Fruit fly (Drosophila melanogaster) whole organism, embryonic: ENCODE data around the gene FucTA.

Experiments used
- Blimp-1 ChIP-seq: fragments of 200-800 bp; sonication (Bioruptor generic); optimal IDR thresholded peaks from 3 replicates; lab custom pipeline; 2018; ENCODE audit warnings: missing biosample characterization, missing genetic modification characterization, mild to moderate bottlenecking, moderate library complexity, missing genetic modification reagents
- CG10543 ChIP-seq: fragments of 200-800 bp; sonication (Bioruptor generic); optimal IDR thresholded peaks from 3 replicates; lab custom pipeline; 2017; ENCODE audit warnings: missing biosample characterization, mild to moderate bottlenecking, missing genetic modification characterization, moderate library complexity
- CG12155 ChIP-seq: fragments of 200-800 bp; sonication (Bioruptor generic); optimal IDR thresholded peaks from 3 replicates; lab custom pipeline; 2016; ENCODE audit warnings: missing biosample characterization, missing genetic modification characterization
- CG13624 ChIP-seq: fragments of 200-800 bp; sonication (Bioruptor generic); optimal IDR thresholded peaks from 2 replicates; lab custom pipeline; 2016; ENCODE audit warnings: missing biosample characterization, missing genetic modification characterization
- CG13894 ChIP-seq: fragments of 200-800 bp; sonication (Bioruptor generic); optimal IDR thresholded peaks from 3 replicates; lab custom pipeline; 2018; ENCODE audit warnings: missing biosample characterization, mild to moderate bottlenecking, missing genetic modification characterization, moderate library complexity
- CG14667 ChIP-seq: fragments of 200-800 bp; sonication (Bioruptor generic); IDR thresholded peaks from 2 replicates; pipeline ENCODE4 v1.3.6; 2022; ENCODE audit warnings: missing biosample characterization, missing genetic modification characterization
- CG14710 ChIP-seq: fragments of 200-800 bp; sonication (Bioruptor generic); optimal IDR thresholded peaks from 3 replicates; lab custom pipeline; 2019; ENCODE audit warnings: missing biosample characterization, mild to moderate bottlenecking, missing genetic modification characterization, moderate library complexity
- CG15073 ChIP-seq: fragments of 200-800 bp; sonication (Bioruptor generic); optimal IDR thresholded peaks from 2 replicates; lab custom pipeline; 2016; ENCODE audit warnings: missing biosample characterization, missing genetic modification characterization
- CG15601 ChIP-seq: fragments of 200-800 bp; sonication (Bioruptor generic); optimal IDR thresholded peaks from 3 replicates; lab custom pipeline; 2019; ENCODE audit warnings: missing biosample characterization, mild to moderate bottlenecking, missing genetic modification characterization, moderate library complexity
- CG17568 ChIP-seq: fragments of 200-800 bp; sonication (Bioruptor generic); optimal IDR thresholded peaks from 2 replicates; lab custom pipeline; 2018; ENCODE audit warnings: missing biosample characterization, mild to moderate bottlenecking, missing genetic modification characterization, moderate library complexity
- CG18262 ChIP-seq: fragments of 200-800 bp; optimal IDR thresholded peaks from 3 replicates; lab custom pipeline; 2019; ENCODE audit warnings: missing biosample characterization, mild to moderate bottlenecking, missing genetic modification characterization, moderate library complexity
- CG2712 ChIP-seq: fragments of 200-800 bp; optimal IDR thresholded peaks from 3 replicates; lab custom pipeline; 2019; ENCODE audit warnings: missing biosample characterization, mild to moderate bottlenecking, missing genetic modification characterization, moderate library complexity
- CG31388 ChIP-seq: fragments of 200-800 bp; sonication (Bioruptor generic); optimal IDR thresholded peaks from 2 replicates; lab custom pipeline; 2016; ENCODE audit warnings: missing biosample characterization, missing genetic modification characterization
- CG32767 ChIP-seq: fragments of 200-800 bp; sonication (Bioruptor generic); IDR thresholded peaks from 2 replicates; pipeline ENCODE4 v1.3.6; 2022; ENCODE audit warnings: missing biosample characterization, missing genetic modification characterization
- CG3407 ChIP-seq: fragments of 200-800 bp; sonication (Bioruptor generic); optimal IDR thresholded peaks from 2 replicates; lab custom pipeline; 2018; ENCODE audit warnings: missing biosample characterization, mild to moderate bottlenecking, missing genetic modification characterization
- CG3995 ChIP-seq: fragments of 200-800 bp; sonication (Bioruptor generic); optimal IDR thresholded peaks from 3 replicates; lab custom pipeline; 2016; ENCODE audit warnings: missing biosample characterization, missing genetic modification characterization
- CG5180 ChIP-seq: fragments of 200-800 bp; sonication (Bioruptor generic); optimal IDR thresholded peaks from 3 replicates; lab custom pipeline; 2017; ENCODE audit warnings: missing biosample characterization, missing genetic modification characterization, mild to moderate bottlenecking, moderate library complexity, missing genetic modification reagents
- CG7357 ChIP-seq: fragments of 200-800 bp; sonication (Bioruptor generic); IDR thresholded peaks from 3 replicates; pipeline ENCODE4 v1.3.6; 2022; ENCODE audit warnings: missing biosample characterization, missing genetic modification characterization
- CG8089 ChIP-seq: fragments of 200-800 bp; sonication (Bioruptor generic); optimal IDR thresholded peaks from 3 replicates; lab custom pipeline; 2016; ENCODE audit warnings: missing biosample characterization, missing genetic modification characterization
- CG9876 ChIP-seq: fragments of 200-800 bp; sonication (Bioruptor generic); optimal IDR thresholded peaks from 2 replicates; lab custom pipeline; 2016; ENCODE audit warnings: missing biosample characterization, missing genetic modification characterization
- Doc3 ChIP-seq: fragments of 200-800 bp; sonication (Bioruptor generic); IDR thresholded peaks from 3 replicates; pipeline ENCODE4 v1.3.6; 2022; ENCODE audit warnings: missing biosample characterization, missing genetic modification characterization; ENCODE audit not compliant: partially characterized antibody
- E2f1 ChIP-seq: fragments of 200-800 bp; sonication (Bioruptor generic); IDR thresholded peaks from 2 replicates; pipeline ENCODE4 v1.3.6; 2022; ENCODE audit warnings: missing biosample characterization, missing genetic modification characterization
- Eip74EF ChIP-seq, 2 experiments: fragments of 200-800 bp in 1 of 2; fragments of >200 bp in 1 of 2; sonication (Bioruptor generic) in 1 of 2; optimal IDR thresholded peaks; 2 replicates each; lab custom pipeline; 2017 to 2019; ENCODE audit warnings: missing biosample characterization in 2 of 2, missing genetic modification characterization in 2 of 2, mild to moderate bottlenecking in 1 of 2, moderate library complexity in 1 of 2
- Mad ChIP-seq: fragments of 200-800 bp; sonication (Bioruptor generic); optimal IDR thresholded peaks from 2 replicates; lab custom pipeline; 2016; ENCODE audit warnings: missing biosample characterization, missing genetic modification characterization
- Sox100B ChIP-seq: fragments of 200-800 bp; sonication (Bioruptor generic); optimal IDR thresholded peaks from 3 replicates; lab custom pipeline; 2018; ENCODE audit warnings: missing biosample characterization, mild to moderate bottlenecking, missing genetic modification characterization
- Sry-β ChIP-seq: fragments of 200-800 bp; sonication (Bioruptor generic); optimal IDR thresholded peaks from 2 replicates; lab custom pipeline; 2018; ENCODE audit warnings: missing biosample characterization, mild to moderate bottlenecking, missing genetic modification characterization, moderate library complexity
- bsh ChIP-seq, 2 experiments: fragments of 200-800 bp; sonication (Bioruptor generic); optimal IDR thresholded peaks; 2 replicates each; lab custom pipeline; 2017 to 2018; ENCODE audit warnings: mild to moderate bottlenecking in 2 of 2, missing biosample characterization in 2 of 2, missing genetic modification characterization in 2 of 2, moderate library complexity in 1 of 2
- dmrt11E ChIP-seq: fragments of 200-800 bp; sonication (Bioruptor generic); optimal IDR thresholded peaks from 3 replicates; lab custom pipeline; 2018; ENCODE audit warnings: missing biosample characterization, mild to moderate bottlenecking, missing genetic modification characterization, moderate library complexity
- dmrt99B ChIP-seq: fragments of 200-800 bp; sonication (Bioruptor generic); optimal IDR thresholded peaks from 2 replicates; lab custom pipeline; 2018; ENCODE audit warnings: missing biosample characterization, mild to moderate bottlenecking, missing genetic modification characterization, moderate library complexity
- dysf ChIP-seq: fragments of 200-800 bp; sonication (Bioruptor generic); IDR thresholded peaks from 3 replicates; pipeline ENCODE4 v1.3.6; 2022; ENCODE audit warnings: missing biosample characterization, missing genetic modification characterization
- esg ChIP-seq: fragments of 200-800 bp; sonication (Bioruptor generic); conservative IDR thresholded peaks from 2 replicates; pipeline ENCODE4 v1.3.6; 2022; ENCODE audit warnings: missing biosample characterization, missing genetic modification characterization
- ewg ChIP-seq: fragments of 200-800 bp; sonication (Bioruptor generic); optimal IDR thresholded peaks from 3 replicates; lab custom pipeline; 2017; ENCODE audit warnings: mild to moderate bottlenecking, missing biosample characterization, missing genetic modification reagents, missing genetic modification characterization
- grau ChIP-seq: fragments of 200-800 bp; optimal IDR thresholded peaks from 3 replicates; lab custom pipeline; 2019; ENCODE audit warnings: missing biosample characterization, mild to moderate bottlenecking, missing genetic modification characterization, moderate library complexity
- gro ChIP-seq: fragments of 200-800 bp; sonication (Bioruptor generic); optimal IDR thresholded peaks from 2 replicates; lab custom pipeline; 2016; ENCODE audit warnings: missing biosample characterization, missing genetic modification characterization
- hbn ChIP-seq: fragments of 200-800 bp; sonication (Bioruptor generic); IDR thresholded peaks from 2 replicates; pipeline ENCODE4 v1.3.6; 2022; ENCODE audit warnings: missing biosample characterization, missing genetic modification characterization; ENCODE audit not compliant: partially characterized antibody
- knrl ChIP-seq: fragments of 200-800 bp; sonication (Bioruptor generic); IDR thresholded peaks from 3 replicates; pipeline ENCODE4 v1.3.6; 2022; ENCODE audit warnings: missing biosample characterization, missing genetic modification characterization; ENCODE audit not compliant: partially characterized antibody
- lab ChIP-seq: fragments of 200-800 bp; sonication (Bioruptor generic); optimal IDR thresholded peaks from 3 replicates; lab custom pipeline; 2017; ENCODE audit warnings: missing biosample characterization, missing genetic modification characterization, mild to moderate bottlenecking, moderate library complexity, missing genetic modification reagents
- lmd ChIP-seq: fragments of 200-800 bp; sonication (Bioruptor generic); IDR thresholded peaks from 2 replicates; pipeline ENCODE4 v1.3.6; 2022; ENCODE audit warnings: missing biosample characterization, missing genetic modification characterization
- lola ChIP-seq, 3 experiments: fragments of >200 bp in 2 of 3; fragments of 200-800 bp in 1 of 3; sonication (Bioruptor generic) in 1 of 3; optimal IDR thresholded peaks; 2 replicates each; lab custom pipeline; 2017 to 2019; ENCODE audit warnings: missing biosample characterization in 3 of 3, missing genetic modification characterization in 3 of 3, mild to moderate bottlenecking in 1 of 3, moderate library complexity in 1 of 3
- nerfin-1 ChIP-seq: fragments of 200-800 bp; sonication (Bioruptor generic); optimal IDR thresholded peaks from 3 replicates; lab custom pipeline; 2019; ENCODE audit warnings: missing biosample characterization, mild to moderate bottlenecking, missing genetic modification characterization, moderate library complexity
- nom ChIP-seq: fragments of 200-800 bp; sonication (Bioruptor generic); optimal IDR thresholded peaks from 2 replicates; lab custom pipeline; 2017; ENCODE audit warnings: missing biosample characterization, missing genetic modification characterization, mild to moderate bottlenecking, moderate library complexity, missing genetic modification reagents
- rib ChIP-seq: fragments of 200-800 bp; sonication (Bioruptor generic); IDR thresholded peaks from 2 replicates; pipeline ENCODE4 v1.3.6; 2022; ENCODE audit warnings: missing biosample characterization, missing genetic modification characterization
- sens-2 ChIP-seq: fragments of 200-800 bp; sonication (Bioruptor generic); IDR thresholded peaks from 2 replicates; pipeline ENCODE4 v1.3.6; 2022; ENCODE audit warnings: missing biosample characterization, missing genetic modification characterization
- slp2 ChIP-seq: fragments of 200-800 bp; sonication (Bioruptor generic); optimal IDR thresholded peaks from 2 replicates; lab custom pipeline; 2016; ENCODE audit warnings: missing biosample characterization, missing genetic modification characterization
- ssp ChIP-seq: fragments of 200-800 bp; sonication (Bioruptor generic); IDR thresholded peaks from 2 replicates; pipeline ENCODE4 v1.3.6; 2022; ENCODE audit warnings: missing biosample characterization, missing genetic modification characterization
- tna ChIP-seq: fragments of 200-800 bp; sonication (Bioruptor generic); IDR thresholded peaks from 2 replicates; pipeline ENCODE4 v1.3.6; 2022; ENCODE audit warnings: missing biosample characterization, missing genetic modification characterization; ENCODE audit not compliant: partially characterized antibody
- yki ChIP-seq: fragments of >200 bp; optimal IDR thresholded peaks from 3 replicates; lab custom pipeline; 2018
- zf30C ChIP-seq: fragments of 200-800 bp; sonication (Bioruptor generic); optimal IDR thresholded peaks from 3 replicates; lab custom pipeline; 2018; ENCODE audit warnings: missing biosample characterization, mild to moderate bottlenecking, missing genetic modification characterization

FucTA gene

DNA sequence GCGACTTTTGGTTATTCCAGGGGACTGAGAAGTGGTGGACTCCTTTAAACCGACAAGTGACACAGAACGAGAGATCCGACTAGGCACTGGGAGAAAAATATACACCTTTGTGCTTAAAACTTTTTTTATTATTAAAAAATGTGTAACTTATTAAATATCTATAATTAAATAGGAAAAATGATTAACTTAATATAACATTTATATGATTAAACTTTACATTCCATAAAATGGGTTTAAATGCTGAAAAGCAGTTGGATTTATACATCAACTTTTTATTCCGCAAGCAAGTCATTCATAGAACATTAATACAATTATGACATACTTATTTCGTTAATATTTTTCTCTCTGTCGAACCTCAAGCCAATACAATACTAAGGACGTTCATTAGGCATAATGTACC, 27.1 kb downstream of the FucTA start (continued):
- TF ChIP-seq CG17568 (no peak), dmrt11E (tag; lab: Kevin White, UChicago) (peak; percentile 39)

DNA sequence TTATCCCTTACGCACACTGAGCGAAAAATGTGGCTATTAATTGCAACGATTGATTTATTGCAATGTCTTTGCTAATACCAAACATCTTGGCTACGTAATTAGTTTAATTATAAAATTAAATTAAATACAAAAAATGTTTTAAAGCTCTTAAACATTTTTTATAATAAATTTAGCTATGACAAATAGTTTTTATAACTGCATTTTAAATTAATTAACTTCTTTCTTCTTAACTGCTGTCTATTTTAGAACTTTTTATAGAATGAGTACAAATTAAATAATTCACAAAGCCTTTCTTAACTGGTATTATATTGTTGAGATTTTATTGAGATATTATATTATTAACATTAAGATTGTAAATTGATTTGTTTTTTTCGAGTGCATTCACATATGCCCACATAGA, 27.9 kb downstream of the FucTA start:
- TF ChIP-seq Sox100B (GFP tag; lab: Kevin White, UChicago) (peak; percentile 17), bsh (GFP tag; optimal IDR thresholded peaks at IDR 0.05; lab: Kevin White, UChicago) (peak in 1 of 2 experiments; percentile 65), Blimp-1 (GFP tag; lab: Kevin White, UChicago) (peak; percentile 12), sens-2 (GFP tag; lab: Robert Waterston, UW) (no peak), dmrt99B (peak; percentile 44), Doc3 (GFP tag; lab: Robert Waterston, UW) (no peak), CG10543 (no peak), rib (GFP tag; lab: Robert Waterston, UW) (no peak), CG8089 (GFP tag; lab: Kevin White, UChicago) (no peak), grau (peak; percentile 56), lmd (GFP tag; lab: Robert Waterston, UW) (no peak), gro (GFP tag; lab: Kevin White, UChicago) (no peak), Eip74EF (GFP tag; optimal IDR thresholded peaks at IDR 0.05; lab: Kevin White, UChicago) (peak in 1 of 2 experiments; percentile 13), esg (GFP tag; lab: Robert Waterston, UW) (no peak), slp2 (GFP tag; lab: Kevin White, UChicago) (no peak), CG32767 (GFP tag; lab: Robert Waterston, UW) (no peak), Mad (GFP tag; lab: Kevin White, UChicago) (no peak), CG12155 (GFP tag; lab: Kevin White, UChicago) (no peak), dysf (GFP tag; lab: Robert Waterston, UW) (no peak), lab (no peak), tna (GFP tag; lab: Robert Waterston, UW) (no peak), Sry-β (GFP tag; lab: Kevin White, UChicago) (no peak), CG9876 (no peak), CG31388 (GFP tag; lab: Kevin White, UChicago) (no peak), zf30C (GFP tag; lab: Kevin White, UChicago) (no peak), lola (GFP tag; optimal IDR thresholded peaks at IDR 0.05; lab: Kevin White, UChicago) (peak in 1 of 3 experiments; percentile 84), CG7357 (no peak), hbn (no peak), CG5180 (GFP tag; lab: Kevin White, UChicago) (no peak), ssp (GFP tag; lab: Robert Waterston, UW) (no peak), CG15073 (GFP tag; lab: Kevin White, UChicago) (no peak), E2f1 (GFP tag; lab: Robert Waterston, UW) (no peak), nerfin-1 (peak; percentile 21), CG2712 (tag; lab: Kevin White, UChicago) (peak; percentile 78), CG14667 (no peak), yki (lab: Kevin White, UChicago) (no peak), CG13894 (tag; lab: Kevin White, UChicago) (no peak), CG14710 (tag; lab: Kevin White, UChicago) (peak; percentile 26), knrl (GFP tag; lab: Robert Waterston, UW) (no peak), nom (GFP tag; lab: Kevin White, UChicago) (no peak), CG3407 (GFP tag; lab: Kevin White, UChicago) (peak; percentile 5), ewg (GFP tag; lab: Kevin White, UChicago) (no peak), CG15601 (tag; lab: Kevin White, UChicago) (peak; percentile 43), CG13624 (no peak), CG18262 (tag; lab: Kevin White, UChicago) (peak; percentile 84), CG3995 (no peak)
